Fruit fly (Drosophila melanogaster): ENCODE data around the gene CG8012.

Gene CG8012

DNA sequence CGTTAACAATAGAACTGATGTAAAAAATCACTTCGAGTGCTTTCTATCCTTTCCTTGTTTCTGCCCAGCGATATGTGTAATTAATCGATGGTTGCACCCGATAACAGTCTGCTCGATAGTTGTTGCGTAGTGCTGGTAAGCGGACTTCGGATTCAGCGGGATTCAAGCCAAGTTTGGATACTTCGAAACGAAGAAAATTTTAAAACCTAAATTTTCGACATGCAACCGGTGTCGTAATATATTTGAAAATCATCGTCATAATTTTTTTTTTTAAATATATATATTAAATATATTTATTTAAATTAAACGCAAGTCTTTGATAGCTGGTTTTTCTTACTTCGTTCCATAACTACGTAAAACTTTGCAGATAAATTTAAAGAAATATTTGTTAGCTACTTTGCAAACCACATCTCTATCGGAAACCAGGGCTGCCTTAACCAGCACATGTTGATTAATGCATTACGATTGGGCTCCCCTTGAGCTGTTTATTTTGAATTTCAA lies 17.3 kb upstream of the CG8012 start, which contains the start of the genes UbcE2M and Dhps (continued):
- TF ChIP-seq CG30403 (GFP tag; optimal IDR thresholded peaks at IDR 0.05): peak; percentile 81
- TF ChIP-seq E2f1 (GFP tag; IDR thresholded peaks at IDR 0.05): no peak; the same call in none of the 2 replicates
- no peak for TF ChIP-seq CG33213 (GFP tag; optimal IDR thresholded peaks at IDR 0.05)
- peak; percentile 67 for TF ChIP-seq CG9876 (GFP tag; optimal IDR thresholded peaks at IDR 0.05)
- no peak for TF ChIP-seq CG7745 (tag; optimal IDR thresholded peaks at IDR 0.05)
- no peak for TF ChIP-seq lov (optimal IDR thresholded peaks at IDR 0.05)
- no peak for TF ChIP-seq lov (GFP tag; IDR thresholded peaks at IDR 0.05)
- 0 out of 2 replicates have a peak, but pooled peaks have one; percentile 32 for TF ChIP-seq CG7372 (GFP tag; IDR thresholded peaks at IDR 0.05)
- peak; percentile 65 for TF ChIP-seq HHEX (GFP tag; optimal IDR thresholded peaks at IDR 0.05)
- peak; percentile 36 for TF ChIP-seq caup (GFP tag; optimal IDR thresholded peaks at IDR 0.05; ENCODE audit: severe bottlenecking)
- TF ChIP-seq CrebB (tag; optimal IDR thresholded peaks at IDR 0.05): no peak
- TF ChIP-seq gce (GFP tag; IDR thresholded peaks at IDR 0.05): no peak
- peak; percentile 57 for TF ChIP-seq cwo (GFP tag; optimal IDR thresholded peaks at IDR 0.05)
- peak in 1 of 2 experiments; percentile 29 for TF ChIP-seq chif (GFP tag; optimal IDR thresholded peaks at IDR 0.05)
- no peak for TF ChIP-seq pan (optimal IDR thresholded peaks at IDR 0.05)
- peak in 1 of 2 experiments; percentile 57 for TF ChIP-seq pan (GFP tag; optimal IDR thresholded peaks at IDR 0.05 in 1 of 2, IDR thresholded peaks at IDR 0.05 in 1 of 2)
- TF ChIP-seq chm (GFP tag; IDR thresholded peaks at IDR 0.05): peak; percentile 6; the same call in 1 of the 2 replicates
- TF ChIP-seq Blimp-1 (GFP tag; optimal IDR thresholded peaks at IDR 0.05): no peak
- TF ChIP-seq Elba2 (GFP tag; optimal IDR thresholded peaks at IDR 0.05): no peak
- TF ChIP-seq NFAT (GFP tag; IDR thresholded peaks at IDR 0.05): peak; percentile 62
- TF ChIP-seq CG6854 (GFP tag; optimal IDR thresholded peaks at IDR 0.05): no peak
- no peak for TF ChIP-seq tap (tag; optimal IDR thresholded peaks at IDR 0.05)
- TF ChIP-seq Xrp1 (GFP tag; IDR thresholded peaks at IDR 0.05): peak; percentile 62
- TF ChIP-seq CG6175 (GFP tag; IDR thresholded peaks at IDR 0.05): peak; percentile 75; the same call in 1 of the 3 replicates
- peak; percentile 83 for TF ChIP-seq CG10209 (GFP tag; optimal IDR thresholded peaks at IDR 0.05)
- peak; percentile 50; the same call in 1 of the 2 replicates for TF ChIP-seq CG11247 (GFP tag; IDR thresholded peaks at IDR 0.05)
- TF ChIP-seq so (GFP tag; IDR thresholded peaks at IDR 0.05): no peak; the same call in 2 of the 3 replicates
- TF ChIP-seq lab (GFP tag; optimal IDR thresholded peaks at IDR 0.05): no peak
- TF ChIP-seq CG10654 (GFP tag; optimal IDR thresholded peaks at IDR 0.05): peak; percentile 57
- TF ChIP-seq wor (GFP tag; IDR thresholded peaks at IDR 0.05): peak; percentile 27; the same call in 1 of the 2 replicates
- TF ChIP-seq schlank (tag; optimal IDR thresholded peaks at IDR 0.05): peak; percentile 6
- TF ChIP-seq hbn (GFP tag; IDR thresholded peaks at IDR 0.05; ENCODE audit: partially characterized antibody): peak; percentile 64
- TF ChIP-seq CG17186 (GFP tag; optimal IDR thresholded peaks at IDR 0.05): peak; percentile 25
- TF ChIP-seq Scr (GFP tag; IDR thresholded peaks at IDR 0.05; ENCODE audit: partially characterized antibody): peak; percentile 80
- no peak for TF ChIP-seq Camta (GFP tag; optimal IDR thresholded peaks at IDR 0.05)
- TF ChIP-seq CG5245 (GFP tag; optimal IDR thresholded peaks at IDR 0.05): no peak
- peak; percentile 59; the same call in 2 of the 3 replicates for TF ChIP-seq Mrtf (GFP tag; IDR thresholded peaks at IDR 0.05)
- peak; percentile 66 for TF ChIP-seq dpn (GFP tag; optimal IDR thresholded peaks at IDR 0.05)
- peak; percentile 12; the same call in 1 of the 2 replicates for TF ChIP-seq ttk (GFP tag; IDR thresholded peaks at IDR 0.05)
- peak; percentile 63; the same call in 1 of the 2 replicates for TF ChIP-seq CG14441 (GFP tag; IDR thresholded peaks at IDR 0.05)
- TF ChIP-seq p53 (GFP tag; optimal IDR thresholded peaks at IDR 0.05): no peak
- no peak for TF ChIP-seq CkIIα-i1 (GFP tag; IDR thresholded peaks at IDR 0.05)
- no peak for TF ChIP-seq CG2875 (GFP tag; optimal IDR thresholded peaks at IDR 0.05)
- peak; percentile 70 for TF ChIP-seq CG7556 (GFP tag; optimal IDR thresholded peaks at IDR 0.05)
- TF ChIP-seq Chrac-16 (GFP tag; optimal IDR thresholded peaks at IDR 0.05): peak; percentile 67
- peak; percentile 66 for TF ChIP-seq lilli (GFP tag; optimal IDR thresholded peaks at IDR 0.05)
- no peak for TF ChIP-seq Dad (GFP tag; optimal IDR thresholded peaks at IDR 0.05)
- TF ChIP-seq Pdp1 (GFP tag; optimal IDR thresholded peaks at IDR 0.05): peak; percentile 37 to 65
- peak; percentile 81 for TF ChIP-seq bbx (GFP tag; IDR thresholded peaks at IDR 0.05; ENCODE audit: partially characterized antibody)

Measured in whole organism, embryonic.